Worm (Caenorhabditis elegans): ENCODE data around the gene Y69A2AR.51.
A peak's percentile ranks its signal among the peaks of the same experiment; 100 is the strongest.

The Y69A2AR.51 gene

ce11 chrIV:2597417-2597816, 25.2 kb downstream of the Y69A2AR.51 start, which contains the start of gene Y69A2AR.47:
Gene Y69A2AR.47, plus strand, starts transcription at chrIV:2597717.
- TF ChIP-seq lsy-2 (tag; optimal IDR thresholded peaks at IDR 0.05) (no peak), jun-1 (tag; optimal IDR thresholded peaks at IDR 0.05) (no peak), ztf-11 (tag; optimal IDR thresholded peaks at IDR 0.05) (no peak), ama-1 (optimal IDR thresholded peaks at IDR 0.05) (no peak), mdt-29 (GFP tag; IDR thresholded peaks at IDR 0.05) (no peak), Y48G9A.11 (GFP tag; IDR thresholded peaks at IDR 0.05) (no peak), aly-2 (tag; optimal IDR thresholded peaks at IDR 0.05) (no peak), F37D6.2 (tag; optimal IDR thresholded peaks at IDR 0.05) (no peak), ceh-20 (GFP tag; IDR thresholded peaks at IDR 0.05) (no peak), nhr-77 (tag; optimal IDR thresholded peaks at IDR 0.05) (no peak), nhr-25 (tag; optimal IDR thresholded peaks at IDR 0.05; ENCODE audit: borderline replicate concordance, insufficient read depth) (no peak), set-16 (GFP tag; IDR thresholded peaks at IDR 0.05) (no peak)

- 0 out of 2 replicates have a peak, but pooled peaks have one; percentile 7 for TF ChIP-seq php-3 (GFP tag; IDR thresholded peaks at IDR 0.05)
- TF ChIP-seq lir-3 (tag; optimal IDR thresholded peaks at IDR 0.05): no peak
- no peak for TF ChIP-seq daf-19 (GFP tag; conservative IDR thresholded peaks at IDR 0.05)
- TF ChIP-seq pha-4 (GFP tag; IDR thresholded peaks at IDR 0.05): no peak
- TF ChIP-seq pha-4 (tag; optimal IDR thresholded peaks at IDR 0.05): peak; percentile 76
- peak; percentile 49 for TF ChIP-seq fkh-10 (GFP tag; optimal IDR thresholded peaks at IDR 0.05)
- TF ChIP-seq unc-62 (GFP tag; optimal IDR thresholded peaks at IDR 0.05 in 1 of 2): peak in 1 of 2 experiments; percentile 95
- TF ChIP-seq unc-62 (tag; optimal IDR thresholded peaks at IDR 0.05): no peak
- peak; percentile 49 for TF ChIP-seq aha-1 (tag)
- TF ChIP-seq nhr-76 (tag; optimal IDR thresholded peaks at IDR 0.05): no peak
- no peak for TF ChIP-seq spr-1 (tag; optimal IDR thresholded peaks at IDR 0.05)
- TF ChIP-seq nhr-10 (tag; optimal IDR thresholded peaks at IDR 0.05): peak; percentile 56
- TF ChIP-seq ceh-32 (tag; optimal IDR thresholded peaks at IDR 0.05; ENCODE audit: poor library complexity): no peak
- TF ChIP-seq mxl-2 (GFP tag; conservative IDR thresholded peaks at IDR 0.05): no peak
- TF ChIP-seq mes-2 (tag; optimal IDR thresholded peaks at IDR 0.05; ENCODE audit: poor library complexity, severe bottlenecking): peak; percentile 73
- peak; percentile 40; the same call in 1 of the 2 replicates for TF ChIP-seq set-16 (GFP tag; IDR thresholded peaks at IDR 0.05)
- TF ChIP-seq tag-97 (GFP tag; IDR thresholded peaks at IDR 0.05): no peak
- TF ChIP-seq daf-8 (GFP tag; IDR thresholded peaks at IDR 0.05): no peak
- TF ChIP-seq mdt-29 (GFP tag; IDR thresholded peaks at IDR 0.05): no peak
- TF ChIP-seq nhr-41 (GFP tag; IDR thresholded peaks at IDR 0.05): no peak
- TF ChIP-seq mdl-1 (tag; optimal IDR thresholded peaks at IDR 0.05): peak; percentile 70 to 87
- TF ChIP-seq nhr-6 (tag; optimal IDR thresholded peaks at IDR 0.05): peak; percentile 48
- TF ChIP-seq ZK546.5 (tag; optimal IDR thresholded peaks at IDR 0.05): peak in 1 of 2 experiments; percentile 8
- TF ChIP-seq unc-39 (tag; optimal IDR thresholded peaks at IDR 0.05): no peak
- 0 out of 2 replicates have a peak, but pooled peaks have one; percentile 26 for TF ChIP-seq arid-1 (GFP tag; conservative IDR thresholded peaks at IDR 0.05)
- TF ChIP-seq nhr-77 (tag; optimal IDR thresholded peaks at IDR 0.05): peak; percentile 78
- no peak for TF ChIP-seq aly-2 (tag; optimal IDR thresholded peaks at IDR 0.05)
- no peak for TF ChIP-seq F49E8.2 (tag; optimal IDR thresholded peaks at IDR 0.05; ENCODE audit: borderline replicate concordance)
- TF ChIP-seq dmd-6 (GFP tag; IDR thresholded peaks at IDR 0.05): peak; percentile 79
- TF ChIP-seq T20F7.1 (GFP tag; optimal IDR thresholded peaks at IDR 0.05): no peak
- TF ChIP-seq T26A8.4 (GFP tag; IDR thresholded peaks at IDR 0.05): peak; percentile 63
- TF ChIP-seq madf-5 (GFP tag; IDR thresholded peaks at IDR 0.05): no peak
- no peak for TF ChIP-seq ZK337.2 (GFP tag; IDR thresholded peaks at IDR 0.05)
- TF ChIP-seq lin-29 (GFP tag; IDR thresholded peaks at IDR 0.05): peak; percentile 23; the same call in 1 of the 2 replicates
- no peak for TF ChIP-seq ces-1 (GFP tag; optimal IDR thresholded peaks at IDR 0.05)
- TF ChIP-seq lim-7 (GFP tag; IDR thresholded peaks at IDR 0.05): no peak
- TF ChIP-seq daf-12 (tag; optimal IDR thresholded peaks at IDR 0.05): no peak
- no peak for TF ChIP-seq ztf-7 (tag; optimal IDR thresholded peaks at IDR 0.05)
- no peak for TF ChIP-seq Y5F2A.4 (GFP tag; optimal IDR thresholded peaks at IDR 0.05)
- peak; percentile 54 for TF ChIP-seq lin-38 (GFP tag; IDR thresholded peaks at IDR 0.05)
- peak; percentile 34 for TF ChIP-seq ceh-28 (tag; optimal IDR thresholded peaks at IDR 0.05)
- no peak for TF ChIP-seq attf-4 (tag; optimal IDR thresholded peaks at IDR 0.05)
These were observed 27.4 kb downstream of the Y69A2AR.51 start for ce11 chrIV:2599634-2600033.
